Fruit fly (Drosophila melanogaster) S2 (cell line): Measurements from ENCODE around the gene Dph4.

Experiments used
- CG8478 ChIP-seq: fragments of >200 bp; optimal IDR thresholded peaks from 2 replicates; lab custom pipeline; 2018
- CTCF ChIP-seq, 2 experiments: fragments of >200 bp; optimal IDR thresholded peaks; 2 replicates each; lab custom pipeline; 2018

- TF ChIP-seq CG8478 (lab: Kevin White, UChicago) = no peak
- TF ChIP-seq CTCF (optimal IDR thresholded peaks at IDR 0.05; lab: Kevin White, UChicago) = no peak
Measured at dm6 chr3R:5615484-5615883, 8.4 kb downstream of the Dph4 start.
